Fruit fly (Drosophila melanogaster) whole organism, embryonic: Measurements from ENCODE around the gene svr.

Experiments
- CG11560 ChIP-seq: fragments of 200-800 bp; sonication (Bioruptor generic); IDR thresholded peaks from 3 replicates; pipeline ENCODE4 v1.3.6; 2022; ENCODE audit warnings: missing biosample characterization, missing genetic modification characterization
- CG17186 ChIP-seq: fragments of 200-800 bp; sonication (Bioruptor generic); optimal IDR thresholded peaks from 3 replicates; lab custom pipeline; 2017; ENCODE audit warnings: missing biosample characterization, missing genetic modification reagents, missing genetic modification characterization
- CG2678 ChIP-seq: fragments of 200-800 bp; sonication (Bioruptor generic); optimal IDR thresholded peaks from 3 replicates; lab custom pipeline; 2019; ENCODE audit warnings: missing biosample characterization, mild to moderate bottlenecking, missing genetic modification characterization, moderate library complexity
- CG30431 ChIP-seq: fragments of 200-800 bp; sonication (Bioruptor generic); optimal IDR thresholded peaks from 2 replicates; lab custom pipeline; 2017; ENCODE audit warnings: missing biosample characterization, missing genetic modification characterization
- CG3281 ChIP-seq: fragments of 200-800 bp; sonication (Bioruptor generic); optimal IDR thresholded peaks from 3 replicates; lab custom pipeline; 2017; ENCODE audit warnings: missing biosample characterization, mild to moderate bottlenecking, missing genetic modification characterization
- CG8281 ChIP-seq: fragments of 200-800 bp; sonication (Bioruptor generic); optimal IDR thresholded peaks from 2 replicates; lab custom pipeline; 2018; ENCODE audit warnings: missing biosample characterization, mild to moderate bottlenecking, missing genetic modification characterization, moderate library complexity
- CG8478 ChIP-seq: fragments of >200 bp; optimal IDR thresholded peaks from 2 replicates; lab custom pipeline; 2018
- Ets65A ChIP-seq: fragments of 200-800 bp; sonication (Bioruptor generic); peaks from one replicate; lab custom pipeline; 2016; ENCODE audit warnings: missing biosample characterization, missing genetic modification characterization
- Optix ChIP-seq: fragments of 200-800 bp; sonication (Bioruptor generic); IDR thresholded peaks from 3 replicates; pipeline ENCODE4 v1.3.6; 2022; ENCODE audit warnings: missing biosample characterization, missing genetic modification characterization
- ems ChIP-seq: fragments of 200-800 bp; sonication (Bioruptor generic); optimal IDR thresholded peaks from 3 replicates; lab custom pipeline; 2016; ENCODE audit warnings: missing biosample characterization, missing genetic modification characterization
- kah ChIP-seq: fragments of 200-800 bp; sonication (Bioruptor generic); optimal IDR thresholded peaks from 2 replicates; lab custom pipeline; 2018; ENCODE audit warnings: missing biosample characterization, mild to moderate bottlenecking, missing genetic modification characterization
- luna ChIP-seq: fragments of 200-800 bp; sonication (Bioruptor generic); optimal IDR thresholded peaks from 2 replicates; lab custom pipeline; 2016; ENCODE audit warnings: missing biosample characterization, missing genetic modification characterization
- pum ChIP-seq: fragments of 200-800 bp; sonication (Bioruptor generic); optimal IDR thresholded peaks from 2 replicates; lab custom pipeline; 2016; ENCODE audit warnings: missing biosample characterization, missing genetic modification characterization
- usp ChIP-seq: fragments of >200 bp; optimal IDR thresholded peaks from 2 replicates; lab custom pipeline; 2017; ENCODE audit warnings: missing biosample characterization, missing genetic modification characterization

dm6 chrX:525610-526009 lies 29.4 kb downstream of the svr start:
- TF ChIP-seq ems (GFP tag; lab: Kevin White, UChicago) (no peak), luna (GFP tag; lab: Kevin White, UChicago) (no peak), CG17186 (GFP tag; lab: Kevin White, UChicago) (no peak), pum (GFP tag; lab: Kevin White, UChicago) (no peak), CG11560 (tag; lab: Robert Waterston, UW) (no peak), CG8478 (no peak), Ets65A (GFP tag; lab: Kevin White, UChicago) (no peak), kah (no peak), CG2678 (tag; lab: Kevin White, UChicago) (no peak), CG8281 (tag; lab: Kevin White, UChicago) (no peak), Optix (no peak), CG30431 (GFP tag; lab: Kevin White, UChicago) (no peak), usp (GFP tag; lab: Kevin White, UChicago) (no peak), CG3281 (GFP tag; lab: Kevin White, UChicago) (no peak)
